Fruit fly (Drosophila melanogaster): ENCODE data around the gene CG10516.

The CG10516 gene

dm6 chr3L:15987635-15988034 is 19.6 kb downstream of the CG10516 start, which contains the start of gene PolD1:
Gene PolD1, minus strand, starts transcription at chr3L:15987815.
- TF ChIP-seq CrebA (GFP tag; optimal IDR thresholded peaks at IDR 0.05; ENCODE audit: borderline replicate concordance) (no peak), Rel (GFP tag; optimal IDR thresholded peaks at IDR 0.05) (no peak), Rel (tag; optimal IDR thresholded peaks at IDR 0.05) (no peak), CG9705 (GFP tag; optimal IDR thresholded peaks at IDR 0.05) (no peak), Hr83 (GFP tag; optimal IDR thresholded peaks at IDR 0.05; ENCODE audit: poor library complexity, severe bottlenecking) (no peak), rgr (GFP tag; optimal IDR thresholded peaks at IDR 0.05) (no peak), h (GFP tag; optimal IDR thresholded peaks at IDR 0.05) (no peak), dmrt93B (GFP tag; optimal IDR thresholded peaks at IDR 0.05) (no peak), usp (GFP tag; optimal IDR thresholded peaks at IDR 0.05) (no peak), Myc (optimal IDR thresholded peaks at IDR 0.05) (no peak), foxo (GFP tag; optimal IDR thresholded peaks at IDR 0.05) (no peak), HLH106 (tag; optimal IDR thresholded peaks at IDR 0.05) (no peak), N (GFP tag; optimal IDR thresholded peaks at IDR 0.05) (no peak), Sp1 (GFP tag; optimal IDR thresholded peaks at IDR 0.05) (no peak), Dif (GFP tag; optimal IDR thresholded peaks at IDR 0.05; ENCODE audit: partially characterized antibody) (no peak), fru (GFP tag; optimal IDR thresholded peaks at IDR 0.05) (no peak), CG32264 (GFP tag; optimal IDR thresholded peaks at IDR 0.05) (no peak), GATAd (GFP tag; optimal IDR thresholded peaks at IDR 0.05) (no peak), Hr78 (GFP tag; optimal IDR thresholded peaks at IDR 0.05) (no peak)

DNA sequence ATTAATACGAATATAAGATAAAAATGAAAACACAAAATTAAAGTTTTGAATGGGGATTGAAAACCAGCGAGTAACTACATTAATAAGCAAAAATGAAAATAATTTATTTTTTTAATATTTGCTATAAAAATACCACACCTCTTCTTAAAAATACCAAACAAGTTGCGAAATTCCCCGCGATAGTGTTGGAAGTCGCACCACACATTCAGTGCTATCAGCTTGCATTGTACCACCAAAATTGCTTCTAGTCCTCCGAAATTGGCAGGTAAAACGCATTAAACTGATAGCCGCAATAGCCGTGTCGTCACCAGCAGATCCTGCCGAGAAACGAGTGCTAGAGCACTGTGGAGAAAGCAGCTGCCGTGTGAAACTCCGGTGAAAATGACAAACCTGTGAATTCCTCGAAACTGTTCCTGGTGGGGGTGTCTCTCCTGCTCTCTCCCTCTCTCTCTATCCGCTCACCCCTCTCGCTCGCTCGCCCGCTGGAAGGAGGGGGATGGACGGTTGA is 20.1 kb downstream of the CG10516 start, which contains the start of gene Hip14:
TSS of gene Hip14 (plus strand) at position 198 of the 508 bp plus-strand sequence.
- TF ChIP-seq Dif (GFP tag; optimal IDR thresholded peaks at IDR 0.05; ENCODE audit: partially characterized antibody) = no peak
- TF ChIP-seq br (GFP tag; optimal IDR thresholded peaks at IDR 0.05) = peak; percentile 9
- no peak for TF ChIP-seq CrebA (GFP tag; optimal IDR thresholded peaks at IDR 0.05; ENCODE audit: borderline replicate concordance)
- peak; percentile 45 for TF ChIP-seq woc (GFP tag; optimal IDR thresholded peaks at IDR 0.05)
- no peak for TF ChIP-seq Jra (GFP tag; optimal IDR thresholded peaks at IDR 0.05)
- TF ChIP-seq psq (GFP tag; optimal IDR thresholded peaks at IDR 0.05) = peak; percentile 29
- no peak for TF ChIP-seq Hr78 (GFP tag; optimal IDR thresholded peaks at IDR 0.05)
- TF ChIP-seq Sp1 (GFP tag; optimal IDR thresholded peaks at IDR 0.05) = no peak
- no peak for TF ChIP-seq pan (optimal IDR thresholded peaks at IDR 0.05)
- no peak for TF ChIP-seq CG9705 (GFP tag; optimal IDR thresholded peaks at IDR 0.05)
- no peak for TF ChIP-seq dl (GFP tag; optimal IDR thresholded peaks at IDR 0.05; ENCODE audit: insufficient read depth in 1 of 2, partially characterized antibody in 2 of 2)
- TF ChIP-seq Mio (GFP tag; optimal IDR thresholded peaks at IDR 0.05) = no peak
- TF ChIP-seq rgr (GFP tag; optimal IDR thresholded peaks at IDR 0.05) = peak; percentile 47
- TF ChIP-seq fru (GFP tag; optimal IDR thresholded peaks at IDR 0.05) = peak; percentile 43
- TF ChIP-seq Hnf4 (GFP tag; optimal IDR thresholded peaks at IDR 0.05) = no peak
- peak; percentile 35 for TF ChIP-seq h (GFP tag; optimal IDR thresholded peaks at IDR 0.05)
- peak; percentile 52 for TF ChIP-seq dsf (GFP tag; optimal IDR thresholded peaks at IDR 0.05; ENCODE audit: borderline replicate concordance)
- no peak for TF ChIP-seq brk (GFP tag; optimal IDR thresholded peaks at IDR 0.05)
- no peak for TF ChIP-seq Dfd (GFP tag; optimal IDR thresholded peaks at IDR 0.05)
- peak in 1 of 2 experiments; percentile 43 for TF ChIP-seq foxo (GFP tag; optimal IDR thresholded peaks at IDR 0.05)
- TF ChIP-seq lola (GFP tag; optimal IDR thresholded peaks at IDR 0.05) = no peak
- no peak for TF ChIP-seq Rel (GFP tag; optimal IDR thresholded peaks at IDR 0.05)
- TF ChIP-seq Rel (tag; optimal IDR thresholded peaks at IDR 0.05) = peak; percentile 99
- TF ChIP-seq Vsx2 (GFP tag; optimal IDR thresholded peaks at IDR 0.05; ENCODE audit: partially characterized antibody) = no peak
- no peak for TF ChIP-seq dmrt93B (GFP tag; optimal IDR thresholded peaks at IDR 0.05)
- no peak for TF ChIP-seq GATAd (GFP tag; optimal IDR thresholded peaks at IDR 0.05)
- no peak for TF ChIP-seq CG32264 (GFP tag; optimal IDR thresholded peaks at IDR 0.05)
- TF ChIP-seq sage (GFP tag; optimal IDR thresholded peaks at IDR 0.05) = no peak
- peak; percentile 26 for TF ChIP-seq ey (GFP tag; optimal IDR thresholded peaks at IDR 0.05)
- peak; percentile 8 for TF ChIP-seq sv (GFP tag; optimal IDR thresholded peaks at IDR 0.05)
- TF ChIP-seq Abd-B (GFP tag; optimal IDR thresholded peaks at IDR 0.05) = no peak
- no peak for TF ChIP-seq usp (GFP tag; optimal IDR thresholded peaks at IDR 0.05)
- peak; percentile 25 for TF ChIP-seq Myc (optimal IDR thresholded peaks at IDR 0.05)
- TF ChIP-seq tai (GFP tag; optimal IDR thresholded peaks at IDR 0.05) = no peak
- TF ChIP-seq N (GFP tag; optimal IDR thresholded peaks at IDR 0.05) = no peak
- TF ChIP-seq HLH106 (tag; optimal IDR thresholded peaks at IDR 0.05) = no peak
- TF ChIP-seq Hr83 (GFP tag; optimal IDR thresholded peaks at IDR 0.05; ENCODE audit: poor library complexity, severe bottlenecking) = no peak
- peak; percentile 35 for TF ChIP-seq OdsH (GFP tag; optimal IDR thresholded peaks at IDR 0.05)
- TF ChIP-seq jim (GFP tag; optimal IDR thresholded peaks at IDR 0.05) = no peak
